Fruit fly (Drosophila melanogaster): ENCODE results near the gene twin.
A peak's percentile ranks its signal among the peaks of the same experiment; 100 is the strongest.

twin gene

dm6 chr3R:24205935-24206334, 15.8 kb downstream of the twin start (continued):
- TF ChIP-seq fd85E (GFP tag; optimal IDR thresholded peaks at IDR 0.05) (no peak), Hr4 (GFP tag; optimal IDR thresholded peaks at IDR 0.05) (peak; percentile 35), CG10631 (GFP tag; optimal IDR thresholded peaks at IDR 0.05) (peak; percentile 34), CG31627 (GFP tag; optimal IDR thresholded peaks at IDR 0.05) (peak; percentile 41), CG10669 (GFP tag; optimal IDR thresholded peaks at IDR 0.05) (no peak), OdsH (GFP tag; optimal IDR thresholded peaks at IDR 0.05) (peak; percentile 72), svp (GFP tag) (peak; percentile 74), CG9139 (GFP tag; optimal IDR thresholded peaks at IDR 0.05) (no peak), Sox102F (GFP tag; optimal IDR thresholded peaks at IDR 0.05) (peak; percentile 32), CG11762 (GFP tag; optimal IDR thresholded peaks at IDR 0.05; ENCODE audit: insufficient read depth) (peak; percentile 39), CG6854 (GFP tag; optimal IDR thresholded peaks at IDR 0.05) (no peak), lz (GFP tag; optimal IDR thresholded peaks at IDR 0.05) (peak; percentile 33), dsx (GFP tag; optimal IDR thresholded peaks at IDR 0.05; ENCODE audit: poor library complexity, severe bottlenecking) (no peak), CG3032 (tag; optimal IDR thresholded peaks at IDR 0.05) (no peak), Smox (GFP tag; optimal IDR thresholded peaks at IDR 0.05) (peak; percentile 28), CG6808 (GFP tag; optimal IDR thresholded peaks at IDR 0.05) (no peak), CG32006 (GFP tag; optimal IDR thresholded peaks at IDR 0.05) (peak; percentile 75), spab (GFP tag; optimal IDR thresholded peaks at IDR 0.05) (no peak), CG6276 (GFP tag; optimal IDR thresholded peaks at IDR 0.05) (no peak), CG6163 (GFP tag; IDR thresholded peaks at IDR 0.05) (no peak), topi (GFP tag; optimal IDR thresholded peaks at IDR 0.05) (peak; percentile 47), CG34406 (GFP tag; optimal IDR thresholded peaks at IDR 0.05) (peak; percentile 74), Ets21C (GFP tag; optimal IDR thresholded peaks at IDR 0.05) (no peak)

- TF ChIP-seq CG31627 (GFP tag; optimal IDR thresholded peaks at IDR 0.05) (no peak), pdm3 (GFP tag; optimal IDR thresholded peaks at IDR 0.05) (no peak), Gug (GFP tag; IDR thresholded peaks at IDR 0.05) (no peak), Hr39 (GFP tag; optimal IDR thresholded peaks at IDR 0.05) (no peak), CG16779 (tag; optimal IDR thresholded peaks at IDR 0.05) (no peak), CG11762 (GFP tag; optimal IDR thresholded peaks at IDR 0.05; ENCODE audit: insufficient read depth) (no peak), CG8119 (GFP tag; IDR thresholded peaks at IDR 0.05) (no peak), Hr4 (GFP tag; optimal IDR thresholded peaks at IDR 0.05) (no peak), CG6163 (GFP tag; IDR thresholded peaks at IDR 0.05) (no peak), CG7368 (GFP tag; optimal IDR thresholded peaks at IDR 0.05) (no peak), CG34406 (GFP tag; optimal IDR thresholded peaks at IDR 0.05) (no peak), Hr38 (GFP tag; optimal IDR thresholded peaks at IDR 0.05) (no peak), fd85E (GFP tag; optimal IDR thresholded peaks at IDR 0.05) (no peak), vri (GFP tag; optimal IDR thresholded peaks at IDR 0.05) (peak; percentile 6), cyc (GFP tag; optimal IDR thresholded peaks at IDR 0.05) (no peak), svp (GFP tag) (no peak), CG3032 (tag; optimal IDR thresholded peaks at IDR 0.05) (no peak), CG8632 (GFP tag; optimal IDR thresholded peaks at IDR 0.05) (no peak), Blimp-1 (GFP tag; optimal IDR thresholded peaks at IDR 0.05) (peak; percentile 80), CG6854 (GFP tag; optimal IDR thresholded peaks at IDR 0.05) (peak; percentile 15), CG1621 (tag; optimal IDR thresholded peaks at IDR 0.05) (no peak), Smox (GFP tag; optimal IDR thresholded peaks at IDR 0.05) (no peak), CG9139 (GFP tag; optimal IDR thresholded peaks at IDR 0.05) (no peak), CG6276 (GFP tag; optimal IDR thresholded peaks at IDR 0.05) (no peak)
Measured at dm6 chr3R:24205234-24205894, 16.4 kb downstream of the twin start.

- TF ChIP-seq CG3032 (tag; optimal IDR thresholded peaks at IDR 0.05) (peak; percentile 8), CG6276 (GFP tag; optimal IDR thresholded peaks at IDR 0.05) (peak; percentile 49), CG3919 (GFP tag; optimal IDR thresholded peaks at IDR 0.05) (peak; percentile 41), CG6854 (GFP tag; optimal IDR thresholded peaks at IDR 0.05) (no peak), Hr38 (GFP tag; optimal IDR thresholded peaks at IDR 0.05) (no peak), Eip78C (GFP tag) (peak; percentile 78), dac (GFP tag; optimal IDR thresholded peaks at IDR 0.05) (peak; percentile 66), Sox102F (GFP tag; optimal IDR thresholded peaks at IDR 0.05) (no peak), Hr4 (GFP tag; optimal IDR thresholded peaks at IDR 0.05) (peak; percentile 82), CG31627 (GFP tag; optimal IDR thresholded peaks at IDR 0.05) (peak; percentile 22), CG10669 (GFP tag; optimal IDR thresholded peaks at IDR 0.05) (no peak), OdsH (GFP tag; optimal IDR thresholded peaks at IDR 0.05) (peak; percentile 45), acj6 (GFP tag; optimal IDR thresholded peaks at IDR 0.05) (peak; percentile 11), spab (GFP tag; optimal IDR thresholded peaks at IDR 0.05) (no peak), Met (GFP tag; optimal IDR thresholded peaks at IDR 0.05) (no peak), Lpt (GFP tag; optimal IDR thresholded peaks at IDR 0.05) (peak; percentile 28), achi (GFP tag; optimal IDR thresholded peaks at IDR 0.05) (peak; percentile 34), dsx (GFP tag; optimal IDR thresholded peaks at IDR 0.05; ENCODE audit: poor library complexity, severe bottlenecking) (no peak), Sox14 (GFP tag; optimal IDR thresholded peaks at IDR 0.05) (peak; percentile 32), CG15336 (GFP tag; IDR thresholded peaks at IDR 0.05) (peak; percentile 68), CG4318 (GFP tag; optimal IDR thresholded peaks at IDR 0.05) (peak; percentile 84), CG9139 (GFP tag; optimal IDR thresholded peaks at IDR 0.05) (no peak), lz (GFP tag; optimal IDR thresholded peaks at IDR 0.05) (peak; percentile 5)
Measured at dm6 chr3R:24204022-24204421, 17.7 kb downstream of the twin start.
